Worm (Caenorhabditis elegans) whole organism, L4/young adult: Measurements from ENCODE around the gene sup-9.

Experiments
- W03F9.2 ChIP-seq: fragments of 150-350 bp; optimal IDR thresholded peaks from 2 replicates; lab custom pipeline; 2014; ENCODE audit warnings: missing biosample characterization, missing genetic modification characterization
- dao-5 ChIP-seq: sonication (generic microtip); optimal IDR thresholded peaks from 2 replicates; lab custom pipeline; 2016; ENCODE audit warnings: missing genotype, missing genetic modification characterization, moderate library complexity, missing compliant biosample characterization
- him-1 ChIP-seq: sonication (generic microtip); optimal IDR thresholded peaks from 2 replicates; lab custom pipeline; 2016; ENCODE audit warnings: missing genotype, missing genetic modification reagents, missing genetic modification characterization, missing compliant biosample characterization

DNA sequence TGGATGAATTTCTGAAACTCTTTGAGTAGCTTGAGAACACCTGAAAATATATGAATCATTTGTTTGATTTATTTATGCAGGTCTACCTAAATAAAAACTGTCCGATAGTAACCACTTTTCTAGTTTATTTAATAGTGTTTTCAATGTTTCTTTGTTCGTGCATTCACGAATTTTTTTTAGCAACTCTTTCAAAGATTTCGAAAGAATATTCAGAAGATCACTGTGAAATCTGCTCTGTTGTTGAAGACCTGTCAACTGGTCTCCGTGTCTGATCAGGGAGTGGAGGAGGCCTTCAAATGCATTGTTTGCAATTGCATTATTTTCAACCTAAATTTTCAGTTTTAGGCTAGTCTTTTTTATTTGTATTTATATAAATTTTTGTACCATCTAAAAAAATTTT, 23.1 kb upstream of the sup-9 start, which contains the start of gene T05A8.1:
- TF ChIP-seq him-1 = no peak
- TF ChIP-seq W03F9.2 (tag; lab: Kevin White, UChicago) = no peak
- no peak for TF ChIP-seq dao-5 (tag; lab: Kevin White, UChicago)
